Worm (Caenorhabditis elegans) whole organism, L2 larva: ENCODE results near the gene irld-45.

Source experiments
- C34F6.9 ChIP-seq: fragments of 150-350 bp; optimal IDR thresholded peaks from 2 replicates; lab custom pipeline; 2014; ENCODE audit warnings: missing biosample characterization, missing genetic modification characterization
- F13H6.1 ChIP-seq: sonication (generic microtip); optimal IDR thresholded peaks from 2 replicates; lab custom pipeline; 2016; ENCODE audit warnings: missing genetic modification characterization, missing compliant biosample characterization
- Y55F3AM.14 ChIP-seq: fragments of 200-800 bp; sonication (Bioruptor generic); optimal IDR thresholded peaks from 2 replicates; lab custom pipeline; 2018; ENCODE audit warnings: mild to moderate bottlenecking, missing genetic modification characterization, missing compliant biosample characterization
- alr-1 ChIP-seq: fragments of 150-350 bp; optimal IDR thresholded peaks from 2 replicates; lab custom pipeline; 2014; ENCODE audit warnings: missing biosample characterization, missing genetic modification characterization
- aly-2 ChIP-seq: fragments of 150-350 bp; optimal IDR thresholded peaks from 2 replicates; lab custom pipeline; 2014; ENCODE audit warnings: missing biosample characterization, missing genetic modification characterization
- ama-1 ChIP-seq: fragments of 150-350 bp; optimal IDR thresholded peaks from 2 replicates; lab custom pipeline; 2018; ENCODE audit warnings: inconsistent platforms
- blmp-1 ChIP-seq: sonication (generic microtip); optimal IDR thresholded peaks from 2 replicates; lab custom pipeline; 2017; ENCODE audit warnings: missing genetic modification characterization, mild to moderate bottlenecking, missing compliant biosample characterization, antibody characterized with exemption, moderate library complexity; ENCODE audit not compliant: insufficient read depth
- ceh-16 ChIP-seq: fragments of 150-350 bp; optimal IDR thresholded peaks from 2 replicates; lab custom pipeline; 2014; ENCODE audit warnings: missing biosample characterization, missing genetic modification characterization
- ceh-82 ChIP-seq: fragments of 150-350 bp; optimal IDR thresholded peaks from 2 replicates; lab custom pipeline; 2014; ENCODE audit warnings: missing biosample characterization, missing genetic modification characterization
- crh-2 ChIP-seq: sonication (generic microtip); optimal IDR thresholded peaks from 2 replicates; lab custom pipeline; 2017; ENCODE audit warnings: missing biosample characterization, missing genetic modification characterization
- dmd-4 ChIP-seq: sonication (generic microtip); optimal IDR thresholded peaks from 2 replicates; lab custom pipeline; 2017; ENCODE audit warnings: missing biosample characterization, missing genetic modification characterization
- egl-27 ChIP-seq: sonication (generic microtip); optimal IDR thresholded peaks from 3 replicates; lab custom pipeline; 2017; ENCODE audit warnings: missing biosample characterization, missing genetic modification reagents, missing genetic modification characterization
- fos-1 ChIP-seq: fragments of 150-350 bp; optimal IDR thresholded peaks from 2 replicates; lab custom pipeline; 2014; ENCODE audit warnings: missing biosample characterization, missing genetic modification characterization
- lin-11 ChIP-seq: fragments of 150-350 bp; sonication (generic microtip); optimal IDR thresholded peaks from 2 replicates; lab custom pipeline; 2014; ENCODE audit warnings: missing biosample characterization, missing genetic modification characterization, inconsistent platforms, mixed read lengths
- lin-13 ChIP-seq: fragments of 150-350 bp; optimal IDR thresholded peaks from 2 replicates; lab custom pipeline; 2014; ENCODE audit warnings: missing biosample characterization, missing genetic modification reagents, missing genetic modification characterization
- lin-39 ChIP-seq: fragments of 150-350 bp; optimal IDR thresholded peaks from 2 replicates; lab custom pipeline; 2014; ENCODE audit warnings: missing biosample characterization, missing genetic modification reagents, missing genetic modification characterization
- lsy-2 ChIP-seq, 2 experiments: fragments of 150-350 bp in 1 of 2; sonication (generic microtip) in 1 of 2; optimal IDR thresholded peaks; 2 replicates each; lab custom pipeline; 2014 to 2017; ENCODE audit warnings: missing biosample characterization in 2 of 2, missing genetic modification characterization in 2 of 2
- mab-5 ChIP-seq: fragments of 150-350 bp; optimal IDR thresholded peaks from 2 replicates; lab custom pipeline; 2014; ENCODE audit warnings: missing biosample characterization, missing genetic modification characterization
- mbf-1 ChIP-seq: sonication (generic microtip); optimal IDR thresholded peaks from 2 replicates; lab custom pipeline; 2017; ENCODE audit warnings: missing biosample characterization, missing genetic modification characterization
- nhr-11 ChIP-seq: fragments of 150-350 bp; optimal IDR thresholded peaks from 2 replicates; lab custom pipeline; 2014; ENCODE audit warnings: missing biosample characterization, missing genetic modification characterization
- nhr-129 ChIP-seq: fragments of 150-350 bp; optimal IDR thresholded peaks from 2 replicates; lab custom pipeline; 2014; ENCODE audit warnings: missing biosample characterization, missing genetic modification characterization
- nhr-21 ChIP-seq: fragments of 150-350 bp; optimal IDR thresholded peaks from 2 replicates; lab custom pipeline; 2014; ENCODE audit warnings: missing biosample characterization, missing genetic modification characterization
- nhr-237 ChIP-seq: fragments of 150-350 bp; optimal IDR thresholded peaks from 2 replicates; lab custom pipeline; 2014; ENCODE audit warnings: missing biosample characterization, missing genetic modification characterization
- nhr-25 ChIP-seq: fragments of 150-350 bp; sonication (generic microtip); optimal IDR thresholded peaks from 3 replicates; lab custom pipeline; 2014; ENCODE audit warnings: missing biosample characterization, missing genetic modification characterization
- peb-1 ChIP-seq: fragments of 150-350 bp; optimal IDR thresholded peaks from 2 replicates; lab custom pipeline; 2014; ENCODE audit warnings: missing biosample characterization, missing genetic modification characterization
- sem-4 ChIP-seq: fragments of 150-350 bp; optimal IDR thresholded peaks from 2 replicates; lab custom pipeline; 2014; ENCODE audit warnings: missing biosample characterization, missing genetic modification reagents, missing genetic modification characterization
- skn-1 ChIP-seq: sonication (generic microtip); optimal IDR thresholded peaks from 2 replicates; lab custom pipeline; 2017; ENCODE audit warnings: missing biosample characterization, missing genetic modification characterization
- sma-3 ChIP-seq: sonication (generic microtip); optimal IDR thresholded peaks from 2 replicates; lab custom pipeline; 2016; ENCODE audit warnings: missing genetic modification reagents, missing genetic modification characterization, missing compliant biosample characterization
- sma-9 ChIP-seq, 2 experiments: fragments of 150-350 bp in 1 of 2; sonication (generic microtip) in 1 of 2; optimal IDR thresholded peaks; 2 replicates each; lab custom pipeline; 2014 to 2016; ENCODE audit warnings: missing genetic modification characterization in 2 of 2, mild to moderate bottlenecking in 1 of 2, missing biosample characterization in 1 of 2, missing compliant biosample characterization in 1 of 2, missing genetic modification reagents in 1 of 2, moderate library complexity in 1 of 2
- unc-39 ChIP-seq: fragments of 150-350 bp; optimal IDR thresholded peaks from 2 replicates; lab custom pipeline; 2014; ENCODE audit warnings: missing biosample characterization, missing genetic modification characterization
- unc-62 ChIP-seq: fragments of 150-350 bp; optimal IDR thresholded peaks from 2 replicates; lab custom pipeline; 2014; ENCODE audit warnings: missing biosample characterization, missing genetic modification reagents, missing genetic modification characterization
- zag-1 ChIP-seq: fragments of 150-350 bp; optimal IDR thresholded peaks from 2 replicates; lab custom pipeline; 2014; ENCODE audit warnings: missing biosample characterization, missing genetic modification characterization

Gene irld-45

DNA sequence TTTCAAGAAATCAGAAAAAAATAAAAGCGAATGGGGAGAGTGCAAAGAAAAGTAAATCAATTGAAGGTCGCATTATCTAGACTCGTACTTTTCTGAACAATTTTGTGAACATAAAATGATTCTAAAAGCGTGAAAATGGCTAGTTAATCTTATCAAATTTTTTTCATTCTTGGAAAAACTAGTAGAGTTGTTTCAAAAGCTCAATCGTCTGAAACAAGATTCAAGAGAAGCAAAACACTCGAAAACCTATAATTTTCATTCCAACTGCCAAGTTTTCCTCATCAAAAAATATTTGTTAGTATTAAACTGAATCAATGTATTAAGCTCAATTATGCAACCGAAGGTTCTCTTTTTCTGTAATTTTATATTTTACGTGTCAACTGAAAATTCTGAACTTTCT lies at the start of gene irld-45:
Gene irld-45, plus strand, starts transcription at position 301 of the 400 bp plus-strand sequence.
- no peak for TF ChIP-seq zag-1 (tag; lab: Kevin White, UChicago)
- no peak for TF ChIP-seq mbf-1 (tag; lab: Kevin White, UChicago)
- no peak for TF ChIP-seq sem-4 (tag; lab: Kevin White, UChicago)
- no peak for TF ChIP-seq alr-1 (tag; lab: Kevin White, UChicago)
- TF ChIP-seq F13H6.1 (tag; lab: Kevin White, UChicago): no peak
- TF ChIP-seq nhr-25 (tag; lab: Kevin White, UChicago): no peak

DNA sequence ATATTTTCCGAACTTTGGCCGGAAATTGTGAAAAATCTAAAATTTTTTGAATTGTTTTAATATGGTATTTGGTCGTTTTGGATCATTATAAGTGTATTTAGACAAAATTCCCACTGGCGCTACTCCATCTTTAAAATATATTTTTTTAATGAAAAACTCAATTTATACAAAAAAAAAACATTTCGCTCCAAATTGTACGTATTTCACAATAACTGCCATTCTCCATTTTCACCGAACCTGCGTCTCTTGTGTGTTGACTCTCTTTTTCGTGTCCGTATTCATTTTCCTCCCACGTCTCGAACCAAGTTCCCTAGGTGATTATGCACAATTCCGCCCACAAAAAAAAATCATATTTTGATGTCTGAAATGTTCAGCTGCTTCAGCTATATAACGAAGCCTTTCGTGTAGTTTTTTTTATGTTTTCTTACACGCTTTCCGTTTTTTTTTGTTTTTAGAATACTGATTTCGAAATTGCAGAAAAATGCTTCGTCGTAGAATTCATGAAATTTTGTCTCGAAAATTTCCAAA lies 47.5 kb upstream of the irld-45 start, which contains the start of gene F16B4.2:
Gene F16B4.2, plus strand, starts transcription at position 478 of the 528 bp plus-strand sequence.
- no peak for TF ChIP-seq mab-5 (tag; lab: Kevin White, UChicago)
- TF ChIP-seq unc-62 (GFP tag; lab: Kevin White, UChicago): no peak
- no peak for TF ChIP-seq unc-39 (tag; lab: Kevin White, UChicago)

DNA sequence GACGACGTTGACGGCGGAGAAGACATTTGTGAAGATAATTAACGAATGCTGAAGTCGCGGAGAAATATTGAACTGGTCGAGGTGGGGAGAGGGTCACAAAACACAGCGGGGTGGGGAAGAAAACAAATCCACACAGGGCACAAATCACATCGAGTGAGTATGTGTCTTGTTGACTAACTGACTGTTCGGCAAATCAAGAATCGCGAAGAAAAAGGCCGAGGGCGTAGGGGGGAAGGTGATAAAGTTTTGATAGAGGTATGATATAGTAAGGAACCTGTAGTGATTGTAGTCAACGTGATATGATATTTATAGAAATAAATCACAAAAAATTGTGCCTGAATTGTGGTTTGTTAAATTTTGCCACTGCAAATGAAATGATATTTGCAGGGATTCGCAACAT lies 40.3 kb upstream of the irld-45 start, which contains the start of gene nhr-178:
Gene nhr-178, minus strand, starts transcription at position 164 of the 400 bp plus-strand sequence.
- TF ChIP-seq zag-1 (tag; lab: Kevin White, UChicago): no peak
- TF ChIP-seq ceh-82 (tag; lab: Kevin White, UChicago): no peak
- TF ChIP-seq nhr-25 (tag; lab: Kevin White, UChicago): peak; percentile 64
- TF ChIP-seq fos-1 (tag; lab: Kevin White, UChicago): peak; percentile 92
- TF ChIP-seq sma-9 (GFP tag; optimal IDR thresholded peaks at IDR 0.05; lab: Kevin White, UChicago): peak; percentile 76
- TF ChIP-seq sma-9 (tag; optimal IDR thresholded peaks at IDR 0.05; lab: Kevin White, UChicago): no peak
- peak; percentile 85 for TF ChIP-seq F13H6.1 (tag; lab: Kevin White, UChicago)
- peak; percentile 77 for TF ChIP-seq sma-3 (GFP tag; lab: Kevin White, UChicago)
- TF ChIP-seq blmp-1 (tag; lab: Kevin White, UChicago): peak; percentile 18
- no peak for TF ChIP-seq unc-39 (tag; lab: Kevin White, UChicago)
- no peak for TF ChIP-seq lsy-2 (tag; optimal IDR thresholded peaks at IDR 0.05; lab: Kevin White, UChicago)
- TF ChIP-seq nhr-129 (tag; lab: Kevin White, UChicago): peak; percentile 12
- peak; percentile 25 for TF ChIP-seq crh-2 (tag; lab: Kevin White, UChicago)
- peak; percentile 48 for TF ChIP-seq Y55F3AM.14 (GFP tag; lab: Kevin White, UChicago)
- TF ChIP-seq, all 48 proteins: peak for 9

DNA sequence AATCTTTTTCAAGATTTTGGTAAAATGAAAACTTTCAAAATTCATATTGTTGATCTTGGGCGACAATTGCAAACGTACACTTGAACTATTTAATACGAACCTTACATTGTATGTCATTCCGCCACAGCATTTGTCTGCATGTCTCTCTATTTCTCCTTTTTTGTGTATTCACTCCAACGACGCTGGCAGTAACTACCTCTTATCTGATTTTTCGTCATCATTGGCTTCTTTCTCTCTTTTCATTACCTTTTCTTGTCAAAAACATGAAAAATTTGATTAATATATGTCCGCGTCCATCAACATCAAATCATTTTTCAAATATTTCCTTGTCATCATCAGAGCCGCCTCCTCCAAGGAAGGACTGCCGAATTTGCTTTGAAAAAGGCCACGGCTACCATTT lies 38.0 kb upstream of the irld-45 start, which contains the start of gene nhr-177:
Gene nhr-177, plus strand, starts transcription at position 167 of the 400 bp plus-strand sequence.
- TF ChIP-seq nhr-11: no peak
- TF ChIP-seq ceh-16: peak; percentile 37
- TF ChIP-seq sma-9 (GFP tag; optimal IDR thresholded peaks at IDR 0.05; lab: Kevin White, UChicago): peak; percentile 10
- TF ChIP-seq sma-9 (tag; optimal IDR thresholded peaks at IDR 0.05; lab: Kevin White, UChicago): no peak
- peak; percentile 85 for TF ChIP-seq fos-1 (tag; lab: Kevin White, UChicago)
- peak; percentile 46 for TF ChIP-seq crh-2 (tag; lab: Kevin White, UChicago)
- no peak for TF ChIP-seq alr-1 (tag; lab: Kevin White, UChicago)
- TF ChIP-seq skn-1 (tag; lab: Kevin White, UChicago): peak; percentile 32
- no peak for TF ChIP-seq C34F6.9 (tag; lab: Kevin White, UChicago)

DNA sequence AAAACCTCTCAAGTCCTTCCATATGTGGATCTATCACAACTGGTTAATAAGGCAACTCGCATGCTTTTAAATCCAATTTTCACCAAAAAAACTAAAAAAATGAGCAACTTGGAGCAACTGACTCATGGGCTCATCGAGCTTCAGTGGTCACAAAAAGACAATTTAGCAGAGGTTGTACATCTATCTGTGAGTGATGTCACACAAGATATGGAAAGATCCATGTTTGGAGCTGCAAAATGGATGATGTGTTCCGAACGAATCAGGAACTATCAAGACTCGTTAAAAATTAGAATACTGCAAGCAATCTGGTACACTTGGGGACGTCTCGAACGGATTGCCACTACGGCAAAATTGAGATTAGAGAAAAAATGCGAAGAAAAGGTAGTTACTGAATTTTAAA lies 36.5 kb upstream of the irld-45 start:
- TF ChIP-seq ceh-16 (no peak), sem-4 (tag; lab: Kevin White, UChicago) (no peak), ama-1 (no peak), unc-62 (GFP tag; lab: Kevin White, UChicago) (no peak), nhr-237 (tag; lab: Kevin White, UChicago) (no peak), lin-11 (tag; lab: Kevin White, UChicago) (no peak), dmd-4 (tag; lab: Kevin White, UChicago) (no peak), nhr-25 (tag; lab: Kevin White, UChicago) (no peak), lin-39 (tag; lab: Kevin White, UChicago) (no peak), lsy-2 (tag; optimal IDR thresholded peaks at IDR 0.05; lab: Kevin White, UChicago) (no peak), alr-1 (tag; lab: Kevin White, UChicago) (no peak), F13H6.1 (tag; lab: Kevin White, UChicago) (no peak), nhr-21 (tag; lab: Kevin White, UChicago) (no peak), egl-27 (no peak), aly-2 (no peak), lin-13 (GFP tag; lab: Kevin White, UChicago) (no peak), peb-1 (no peak)
